Worm (Caenorhabditis elegans) whole organism, mixed stage, embryonic: ENCODE results near the gene abu-12.

Experiments
- unc-39 ChIP-seq: fragments of 150-350 bp; optimal IDR thresholded peaks from 2 replicates; lab custom pipeline; 2014; ENCODE audit warnings: missing biosample characterization, missing genetic modification characterization
- ztf-11 ChIP-seq: fragments of 150-350 bp; optimal IDR thresholded peaks from 2 replicates; lab custom pipeline; 2014; ENCODE audit warnings: missing biosample characterization, missing genetic modification characterization

DNA sequence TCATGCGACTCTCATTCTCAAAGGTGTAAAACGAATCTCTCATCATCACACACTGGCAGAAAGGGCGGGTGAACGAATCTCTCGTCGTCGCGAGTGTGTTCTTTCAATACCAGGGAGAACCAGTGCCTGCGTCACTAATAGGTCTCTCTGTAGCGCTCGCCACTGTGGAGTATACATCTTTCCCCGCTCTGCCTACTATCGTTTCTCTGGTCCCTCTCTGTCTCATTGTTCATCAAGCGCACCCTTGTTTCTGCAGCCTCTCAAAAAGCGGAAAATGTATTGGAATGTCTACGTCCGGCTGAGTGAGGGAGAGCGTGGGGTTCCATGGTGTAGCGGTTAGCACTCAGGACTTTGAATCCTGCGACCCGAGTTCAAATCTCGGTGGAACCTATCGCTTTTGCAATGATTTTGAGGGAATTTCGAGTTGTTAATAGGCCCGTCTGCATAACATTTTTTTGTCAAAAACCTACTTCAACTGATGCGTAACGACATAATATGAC, 47.3 kb downstream of the abu-12 start:
- TF ChIP-seq ztf-11 (tag; lab: Kevin White, UChicago) (peak; percentile 74), unc-39 (tag; lab: Kevin White, UChicago) (peak; percentile 75)
